Fruit fly (Drosophila melanogaster) whole organism, prepupa: Measurements from ENCODE around the gene CG14864.

ENCODE experiments used
- Blimp-1 ChIP-seq: fragments of 200-800 bp; sonication (Bioruptor generic); optimal IDR thresholded peaks from 3 replicates; lab custom pipeline; 2017; ENCODE audit warnings: missing biosample characterization, missing genetic modification characterization, mild to moderate bottlenecking, moderate library complexity, missing genetic modification reagents
- CG11902 ChIP-seq: fragments of 200-800 bp; sonication (Bioruptor generic); optimal IDR thresholded peaks from 3 replicates; lab custom pipeline; 2016; ENCODE audit warnings: missing biosample characterization, missing genetic modification characterization
- Hr39 ChIP-seq: fragments of 200-800 bp; sonication (Bioruptor generic); optimal IDR thresholded peaks from 2 replicates; lab custom pipeline; 2016; ENCODE audit warnings: missing biosample characterization, missing genetic modification characterization
- Met ChIP-seq: fragments of 200-800 bp; sonication (Bioruptor generic); optimal IDR thresholded peaks from 3 replicates; lab custom pipeline; 2016; ENCODE audit warnings: missing biosample characterization, missing genetic modification characterization
- OdsH ChIP-seq: fragments of 200-800 bp; sonication (Bioruptor generic); optimal IDR thresholded peaks from 3 replicates; lab custom pipeline; 2016; ENCODE audit warnings: missing biosample characterization, missing genetic modification characterization
- Sox15 ChIP-seq: fragments of 200-800 bp; sonication (Bioruptor generic); optimal IDR thresholded peaks from 3 replicates; lab custom pipeline; 2016; ENCODE audit warnings: missing biosample characterization, missing genetic modification characterization
- fd59A ChIP-seq: fragments of 200-800 bp; sonication (Bioruptor generic); optimal IDR thresholded peaks from 2 replicates; lab custom pipeline; 2017; ENCODE audit warnings: missing biosample characterization, mild to moderate bottlenecking, missing genetic modification characterization, missing genetic modification reagents

dm6 chr3R:15286693-15287041 lies 18.3 kb upstream of the CG14864 start:
- TF ChIP-seq OdsH (GFP tag; lab: Kevin White, UChicago) (no peak), fd59A (GFP tag; lab: Kevin White, UChicago) (no peak), CG11902 (GFP tag; lab: Kevin White, UChicago) (no peak), Blimp-1 (GFP tag; lab: Kevin White, UChicago) (no peak), Met (GFP tag; lab: Kevin White, UChicago) (no peak), Sox15 (GFP tag; lab: Kevin White, UChicago) (no peak), Hr39 (GFP tag; lab: Kevin White, UChicago) (no peak)
